Fruit fly (Drosophila melanogaster) whole organism, embryonic: ENCODE measurements around the gene Cp16.

Experiments used
- Atf-2 ChIP-seq: fragments of 200-800 bp; sonication (Bioruptor generic); optimal IDR thresholded peaks from 2 replicates; lab custom pipeline; 2016; ENCODE audit warnings: missing biosample characterization, missing genetic modification characterization
- Awh ChIP-seq: fragments of 200-800 bp; sonication (Bioruptor generic); IDR thresholded peaks from 2 replicates; pipeline ENCODE4, ENCODE4 v1.3.6; 2022; ENCODE audit warnings: missing biosample characterization, missing genetic modification characterization
- CG12219 ChIP-seq: fragments of 200-800 bp; sonication (Bioruptor generic); optimal IDR thresholded peaks from 3 replicates; lab custom pipeline; 2018; ENCODE audit warnings: missing biosample characterization, mild to moderate bottlenecking, missing genetic modification characterization
- CG13424 ChIP-seq: fragments of 200-800 bp; sonication (Bioruptor generic); optimal IDR thresholded peaks from 2 replicates; lab custom pipeline; 2019; ENCODE audit warnings: missing biosample characterization, mild to moderate bottlenecking, missing genetic modification characterization, moderate library complexity
- CG13624 ChIP-seq: fragments of 200-800 bp; sonication (Bioruptor generic); optimal IDR thresholded peaks from 2 replicates; lab custom pipeline; 2016; ENCODE audit warnings: missing biosample characterization, missing genetic modification characterization
- CG16779 ChIP-seq: fragments of 200-800 bp; sonication (Bioruptor generic); IDR thresholded peaks from 2 replicates; pipeline ENCODE4 v1.3.6; 2022; ENCODE audit warnings: missing biosample characterization, missing genetic modification characterization
- CG17912 ChIP-seq: fragments of 200-800 bp; sonication (Bioruptor generic); optimal IDR thresholded peaks from 2 replicates; lab custom pipeline; 2018; ENCODE audit warnings: missing biosample characterization, mild to moderate bottlenecking, missing genetic modification characterization
- CG1832 ChIP-seq: fragments of 200-800 bp; sonication (Bioruptor generic); optimal IDR thresholded peaks from 2 replicates; lab custom pipeline; 2017; ENCODE audit warnings: missing biosample characterization, mild to moderate bottlenecking, missing genetic modification characterization, inconsistent platforms
- CG18599 ChIP-seq: fragments of 200-800 bp; sonication (Bioruptor generic); optimal IDR thresholded peaks from 3 replicates; lab custom pipeline; 2017; ENCODE audit warnings: missing biosample characterization, missing genetic modification characterization, mild to moderate bottlenecking, moderate library complexity, missing genetic modification reagents
- CG18764 ChIP-seq: fragments of 200-800 bp; sonication (Bioruptor generic); optimal IDR thresholded peaks from 3 replicates; lab custom pipeline; 2016; ENCODE audit warnings: missing biosample characterization, missing genetic modification characterization
- CG2202 ChIP-seq: fragments of 200-800 bp; sonication (Bioruptor generic); optimal IDR thresholded peaks from 2 replicates; lab custom pipeline; 2018; ENCODE audit warnings: missing biosample characterization, mild to moderate bottlenecking, missing genetic modification characterization
- CG2712 ChIP-seq: fragments of 200-800 bp; optimal IDR thresholded peaks from 3 replicates; lab custom pipeline; 2019; ENCODE audit warnings: missing biosample characterization, mild to moderate bottlenecking, missing genetic modification characterization, moderate library complexity
- CG2875 ChIP-seq: fragments of 200-800 bp; sonication (Bioruptor generic); optimal IDR thresholded peaks from 2 replicates; lab custom pipeline; 2017; ENCODE audit warnings: missing biosample characterization, mild to moderate bottlenecking, missing genetic modification characterization, missing genetic modification reagents
- CG34422 ChIP-seq: fragments of 200-800 bp; sonication (Bioruptor generic); IDR thresholded peaks from 3 replicates; pipeline ENCODE4 v1.3.6; 2022; ENCODE audit warnings: missing biosample characterization, missing genetic modification characterization
- CG42726 ChIP-seq: fragments of 200-800 bp; sonication (Bioruptor generic); IDR thresholded peaks from 2 replicates; pipeline ENCODE4 v1.3.6; 2022; ENCODE audit warnings: missing biosample characterization, missing genetic modification characterization; ENCODE audit not compliant: partially characterized antibody
- CG4424 ChIP-seq: fragments of 200-800 bp; sonication (Bioruptor generic); optimal IDR thresholded peaks from 3 replicates; lab custom pipeline; 2016; ENCODE audit warnings: missing biosample characterization, missing genetic modification characterization
- CG6254 ChIP-seq: fragments of 200-800 bp; sonication (Bioruptor generic); optimal IDR thresholded peaks from 3 replicates; lab custom pipeline; 2017; ENCODE audit warnings: mild to moderate bottlenecking, missing biosample characterization, missing genetic modification reagents, missing genetic modification characterization
- CG7556 ChIP-seq: fragments of 200-800 bp; sonication (Bioruptor generic); optimal IDR thresholded peaks from 2 replicates; lab custom pipeline; 2017; ENCODE audit warnings: missing biosample characterization, mild to moderate bottlenecking, missing genetic modification characterization
- CG8765 ChIP-seq: fragments of 200-800 bp; sonication (Bioruptor generic); IDR thresholded peaks from 2 replicates; pipeline ENCODE4 v1.3.6; 2022; ENCODE audit warnings: missing biosample characterization, missing genetic modification characterization
- CG9727 ChIP-seq: fragments of 200-800 bp; sonication (Bioruptor generic); optimal IDR thresholded peaks from 3 replicates; lab custom pipeline; 2017; ENCODE audit warnings: missing biosample characterization, mild to moderate bottlenecking, missing genetic modification characterization
- CG9876 ChIP-seq: fragments of 200-800 bp; sonication (Bioruptor generic); optimal IDR thresholded peaks from 2 replicates; lab custom pipeline; 2016; ENCODE audit warnings: missing biosample characterization, missing genetic modification characterization
- CG9932 ChIP-seq: fragments of 200-800 bp; sonication (Bioruptor generic); IDR thresholded peaks from 2 replicates; pipeline ENCODE4 v1.3.6; 2022; ENCODE audit warnings: missing biosample characterization, missing genetic modification characterization
- Dbx ChIP-seq: fragments of 200-800 bp; sonication (Bioruptor generic); IDR thresholded peaks from 3 replicates; pipeline ENCODE4 v1.3.6; 2022; ENCODE audit warnings: missing biosample characterization, missing genetic modification characterization
- Dp ChIP-seq: fragments of 200-800 bp; sonication (Bioruptor generic); optimal IDR thresholded peaks from 2 replicates; lab custom pipeline; 2018; ENCODE audit warnings: missing biosample characterization, mild to moderate bottlenecking, missing genetic modification characterization, moderate library complexity
- HHEX ChIP-seq: fragments of 200-800 bp; sonication (Bioruptor generic); optimal IDR thresholded peaks from 3 replicates; lab custom pipeline; 2017; ENCODE audit warnings: missing biosample characterization, mild to moderate bottlenecking, missing genetic modification characterization, missing genetic modification reagents
- Hand ChIP-seq: fragments of 200-800 bp; sonication (Bioruptor generic); optimal IDR thresholded peaks from 2 replicates; lab custom pipeline; 2017; ENCODE audit warnings: mild to moderate bottlenecking, missing biosample characterization, missing genetic modification reagents, missing genetic modification characterization
- Hsf ChIP-seq: fragments of 200-800 bp; sonication (Bioruptor generic); optimal IDR thresholded peaks from 3 replicates; lab custom pipeline; 2016; ENCODE audit warnings: missing biosample characterization, missing genetic modification characterization
- Mrtf ChIP-seq: fragments of 200-800 bp; sonication (Bioruptor generic); IDR thresholded peaks from 3 replicates; pipeline ENCODE4 v1.3.6; 2022; ENCODE audit warnings: missing biosample characterization, missing genetic modification characterization
- Ptx1 ChIP-seq: fragments of 200-800 bp; sonication (Bioruptor generic); IDR thresholded peaks from 2 replicates; pipeline ENCODE4 v1.3.6; 2022; ENCODE audit warnings: missing biosample characterization, missing genetic modification characterization
- Stat92E ChIP-seq, 3 experiments: fragments of >200 bp in 2 of 3; fragments of 200-800 bp in 1 of 3; sonication (Bioruptor generic) in 1 of 3; optimal IDR thresholded peaks; 2 replicates each; lab custom pipeline; 2017 to 2019; ENCODE audit warnings: missing biosample characterization in 3 of 3, missing genetic modification characterization in 3 of 3, mild to moderate bottlenecking in 1 of 3, moderate library complexity in 1 of 3
- ac ChIP-seq: fragments of 200-800 bp; sonication (Bioruptor generic); optimal IDR thresholded peaks from 3 replicates; lab custom pipeline; 2017; ENCODE audit warnings: missing biosample characterization, mild to moderate bottlenecking, missing genetic modification characterization
- amos ChIP-seq: fragments of 200-800 bp; sonication (Bioruptor generic); IDR thresholded peaks from 2 replicates; pipeline ENCODE4 v1.3.6; 2022; ENCODE audit warnings: missing biosample characterization, missing genetic modification characterization; ENCODE audit not compliant: partially characterized antibody
- az2 ChIP-seq: fragments of 200-800 bp; sonication (Bioruptor generic); optimal IDR thresholded peaks from 3 replicates; lab custom pipeline; 2016; ENCODE audit warnings: missing biosample characterization, missing genetic modification characterization
- da ChIP-seq: fragments of 200-800 bp; sonication (Bioruptor generic); optimal IDR thresholded peaks from 2 replicates; lab custom pipeline; 2016; ENCODE audit warnings: missing biosample characterization, missing genetic modification characterization
- dati ChIP-seq: fragments of 200-800 bp; sonication (Bioruptor generic); IDR thresholded peaks from 2 replicates; pipeline ENCODE4 v1.3.6; 2022; ENCODE audit warnings: missing biosample characterization, missing genetic modification characterization
- gcm2 ChIP-seq: fragments of 200-800 bp; sonication (Bioruptor generic); optimal IDR thresholded peaks from 2 replicates; lab custom pipeline; 2016; ENCODE audit warnings: missing biosample characterization, missing genetic modification characterization
- gro ChIP-seq: fragments of 200-800 bp; sonication (Bioruptor generic); optimal IDR thresholded peaks from 2 replicates; lab custom pipeline; 2016; ENCODE audit warnings: missing biosample characterization, missing genetic modification characterization
- nmo ChIP-seq: fragments of 200-800 bp; sonication (Bioruptor generic); optimal IDR thresholded peaks from 2 replicates; lab custom pipeline; 2018; ENCODE audit warnings: missing biosample characterization, mild to moderate bottlenecking, missing genetic modification characterization, moderate library complexity
- otp ChIP-seq: fragments of 200-800 bp; sonication (Bioruptor generic); IDR thresholded peaks from 3 replicates; pipeline ENCODE4, ENCODE4 v1.3.6; 2022; ENCODE audit warnings: missing biosample characterization, missing genetic modification characterization
- pan ChIP-seq, 4 experiments: fragments of >200 bp in 3 of 4; fragments of 200-800 bp in 1 of 4; sonication (Bioruptor generic) in 1 of 4; optimal IDR thresholded peaks in 3 of 4; IDR thresholded peaks in 1 of 4; 2 replicates each; pipeline versions ENCODE4 v1.3.6 to Lab custom; 2017 to 2022; ENCODE audit warnings: missing biosample characterization in 2 of 4, missing genetic modification characterization in 2 of 4, mixed read lengths in 1 of 4
- pfk ChIP-seq: fragments of 200-800 bp; sonication (Bioruptor generic); optimal IDR thresholded peaks from 2 replicates; lab custom pipeline; 2018; ENCODE audit warnings: missing biosample characterization, mild to moderate bottlenecking, missing genetic modification characterization, moderate library complexity
- phol ChIP-seq: fragments of 200-800 bp; sonication (Bioruptor generic); optimal IDR thresholded peaks from 3 replicates; lab custom pipeline; 2018; ENCODE audit warnings: missing biosample characterization, mild to moderate bottlenecking, missing genetic modification characterization, moderate library complexity
- pita ChIP-seq: fragments of 200-800 bp; sonication (Bioruptor generic); optimal IDR thresholded peaks from 2 replicates; lab custom pipeline; 2017; ENCODE audit warnings: missing biosample characterization, mild to moderate bottlenecking, missing genetic modification characterization
- row ChIP-seq: fragments of 200-800 bp; sonication (Bioruptor generic); IDR thresholded peaks from 3 replicates; pipeline ENCODE4 v1.3.6; 2022; ENCODE audit warnings: missing biosample characterization, missing genetic modification characterization
- sd ChIP-seq: fragments of 200-800 bp; sonication (Bioruptor generic); optimal IDR thresholded peaks from 3 replicates; lab custom pipeline; 2018; ENCODE audit warnings: missing biosample characterization, mild to moderate bottlenecking, missing genetic modification characterization, moderate library complexity
- stwl ChIP-seq: fragments of 200-800 bp; sonication (Bioruptor generic); optimal IDR thresholded peaks from 3 replicates; lab custom pipeline; 2018; ENCODE audit warnings: missing biosample characterization, mild to moderate bottlenecking, missing genetic modification characterization, moderate library complexity
- sug ChIP-seq: fragments of 200-800 bp; optimal IDR thresholded peaks from 2 replicates; lab custom pipeline; 2019; ENCODE audit warnings: missing biosample characterization, mild to moderate bottlenecking, missing genetic modification characterization, moderate library complexity
- tin ChIP-seq: fragments of 200-800 bp; sonication (Bioruptor generic); optimal IDR thresholded peaks from 3 replicates; lab custom pipeline; 2016; ENCODE audit warnings: missing biosample characterization, missing genetic modification characterization
- vnd ChIP-seq: fragments of 200-800 bp; sonication (Bioruptor generic); IDR thresholded peaks from 3 replicates; pipeline ENCODE4 v1.3.6; 2022; ENCODE audit warnings: missing biosample characterization, missing genetic modification characterization; ENCODE audit not compliant: partially characterized antibody
- wdn ChIP-seq: fragments of 200-800 bp; sonication (Bioruptor generic); IDR thresholded peaks from 2 replicates; pipeline ENCODE4 v1.3.6; 2022; ENCODE audit warnings: missing biosample characterization, missing genetic modification characterization

Cp16 gene

dm6 chr3L:8748839-8749238 lies 17.1 kb downstream of the Cp16 start (continued):
- TF ChIP-seq otp (GFP tag; lab: Robert Waterston, UW) = no peak
- peak; percentile 54 for TF ChIP-seq pita
- peak; percentile 10 for TF ChIP-seq tin (GFP tag; lab: Kevin White, UChicago)
- no peak for TF ChIP-seq HHEX (GFP tag; lab: Kevin White, UChicago)
- TF ChIP-seq amos (GFP tag; lab: Robert Waterston, UW) = peak; percentile 34
- TF ChIP-seq CG2712 = peak; percentile 32
- TF ChIP-seq CG9876 (GFP tag; lab: Kevin White, UChicago) = peak; percentile 12
- TF ChIP-seq CG2875 (GFP tag; lab: Kevin White, UChicago) = no peak
- TF ChIP-seq stwl (tag; lab: Kevin White, UChicago) = peak; percentile 65
- no peak for TF ChIP-seq sd (tag; lab: Kevin White, UChicago)
- peak; percentile 71 for TF ChIP-seq Ptx1 (GFP tag; lab: Robert Waterston, UW)
- no peak for TF ChIP-seq CG1832 (GFP tag; lab: Kevin White, UChicago)
- TF ChIP-seq gro (GFP tag; lab: Kevin White, UChicago) = no peak
- TF ChIP-seq CG8765 = no peak
- TF ChIP-seq CG18599 (GFP tag; lab: Kevin White, UChicago) = no peak
- TF ChIP-seq CG13424 (tag; lab: Kevin White, UChicago) = no peak
- TF ChIP-seq vnd (GFP tag; lab: Robert Waterston, UW) = no peak
- TF ChIP-seq CG7556 (GFP tag; lab: Kevin White, UChicago) = no peak
- peak; percentile 34 for TF ChIP-seq nmo (GFP tag; lab: Kevin White, UChicago)
- no peak for TF ChIP-seq ac
- TF ChIP-seq CG2202 (tag; lab: Kevin White, UChicago) = no peak
- no peak for TF ChIP-seq Dp (GFP tag; lab: Kevin White, UChicago)
- no peak for TF ChIP-seq CG12219 (GFP tag; lab: Kevin White, UChicago)
- TF ChIP-seq wdn (GFP tag; lab: Robert Waterston, UW) = no peak
- no peak for TF ChIP-seq Atf-2 (GFP tag; lab: Kevin White, UChicago)
- TF ChIP-seq CG4424 = peak; percentile 9
- peak; percentile 46 for TF ChIP-seq az2 (GFP tag; lab: Kevin White, UChicago)
- TF ChIP-seq Stat92E (GFP tag; optimal IDR thresholded peaks at IDR 0.05; lab: Kevin White, UChicago) = no peak
- peak; percentile 15; the same call in 1 of the 3 replicates for TF ChIP-seq CG34422
- TF ChIP-seq Mrtf (GFP tag; lab: Robert Waterston, UW) = peak; percentile 43; the same call in 2 of the 3 replicates
- TF ChIP-seq CG17912 (GFP tag; lab: Kevin White, UChicago) = peak; percentile 3
- peak; percentile 74 for TF ChIP-seq CG9932 (GFP tag; lab: Robert Waterston, UW)
- TF ChIP-seq CG6254 (GFP tag; lab: Kevin White, UChicago) = no peak
- TF ChIP-seq phol (tag; lab: Kevin White, UChicago) = peak; percentile 51
- TF ChIP-seq CG42726 = peak; percentile 75
- peak; percentile 58; the same call in 2 of the 3 replicates for TF ChIP-seq Dbx (GFP tag; lab: Robert Waterston, UW)
- peak; percentile 8 for TF ChIP-seq CG18764 (GFP tag; lab: Kevin White, UChicago)
- 0 out of 3 replicates have a peak, but pooled peaks have one; percentile 8 for TF ChIP-seq row (GFP tag; lab: Robert Waterston, UW)
- no peak for TF ChIP-seq CG13624 (GFP tag; lab: Kevin White, UChicago)
- no peak for TF ChIP-seq Hand
- TF ChIP-seq pfk (GFP tag; lab: Kevin White, UChicago) = no peak
- TF ChIP-seq Awh = no peak
- no peak for TF ChIP-seq dati (GFP tag; lab: Robert Waterston, UW)
- TF ChIP-seq CG9727 = no peak
- TF ChIP-seq CG16779 (GFP tag; lab: Robert Waterston, UW) = no peak
- TF ChIP-seq sug (tag; lab: Kevin White, UChicago) = peak; percentile 25
- peak; percentile 51 for TF ChIP-seq Hsf (GFP tag; lab: Kevin White, UChicago)
- TF ChIP-seq pan (optimal IDR thresholded peaks at IDR 0.05; lab: Kevin White, UChicago) = no peak
- TF ChIP-seq pan (GFP tag; optimal IDR thresholded peaks at IDR 0.05 in 1 of 2, IDR thresholded peaks at IDR 0.05 in 1 of 2) = no peak
- no peak for TF ChIP-seq gcm2 (GFP tag; lab: Kevin White, UChicago)
- no peak for TF ChIP-seq da
